Worm (Caenorhabditis elegans) whole organism, late embryonic: Measurements from ENCODE around the gene F55C12.2.

Source experiments
- F13H6.1 ChIP-seq: sonication (generic microtip); optimal IDR thresholded peaks from 2 replicates; lab custom pipeline; 2016; ENCODE audit warnings: missing genetic modification characterization, missing compliant biosample characterization
- ahr-1 ChIP-seq: sonication (generic microtip); optimal IDR thresholded peaks from 2 replicates; lab custom pipeline; 2016; ENCODE audit warnings: missing genetic modification characterization, missing compliant biosample characterization
- ceh-14 ChIP-seq: sonication (generic microtip); optimal IDR thresholded peaks from 2 replicates; lab custom pipeline; 2016; ENCODE audit warnings: missing genotype, missing genetic modification characterization, missing compliant biosample characterization
- ceh-19 ChIP-seq: fragments of 200-800 bp; sonication (Bioruptor generic); optimal IDR thresholded peaks from 2 replicates; lab custom pipeline; 2018; ENCODE audit warnings: mild to moderate bottlenecking, missing genetic modification characterization, missing compliant biosample characterization
- ceh-22 ChIP-seq: sonication (generic microtip); optimal IDR thresholded peaks from 2 replicates; lab custom pipeline; 2017; ENCODE audit warnings: missing biosample characterization, missing genetic modification characterization
- ceh-24 ChIP-seq: sonication (generic microtip); optimal IDR thresholded peaks from 2 replicates; lab custom pipeline; 2016; ENCODE audit warnings: mild to moderate bottlenecking, missing genetic modification characterization, missing compliant biosample characterization
- ceh-30 ChIP-seq: fragments of 150-350 bp; optimal IDR thresholded peaks from 2 replicates; lab custom pipeline; 2014; ENCODE audit warnings: missing biosample characterization, missing genetic modification characterization
- ceh-31 ChIP-seq: sonication (generic microtip); optimal IDR thresholded peaks from 2 replicates; lab custom pipeline; 2016; ENCODE audit warnings: missing genetic modification characterization, missing compliant biosample characterization
- ceh-34 ChIP-seq: sonication (generic microtip); optimal IDR thresholded peaks from 2 replicates; lab custom pipeline; 2016; ENCODE audit warnings: mild to moderate bottlenecking, missing genetic modification characterization, missing compliant biosample characterization
- ceh-45 ChIP-seq: fragments of 200-800 bp; sonication (Bioruptor generic); IDR thresholded peaks from 2 replicates; pipeline ENCODE4 v1.3.6; 2022; ENCODE audit warnings: missing genetic modification reagents, missing genetic modification characterization, missing compliant biosample characterization
- ceh-6 ChIP-seq: fragments of 200-800 bp; sonication (Bioruptor generic); optimal IDR thresholded peaks from 2 replicates; lab custom pipeline; 2018; ENCODE audit warnings: mild to moderate bottlenecking, missing genetic modification characterization, missing compliant biosample characterization
- dve-1 ChIP-seq: sonication (generic microtip); optimal IDR thresholded peaks from 2 replicates; lab custom pipeline; 2017; ENCODE audit warnings: antibody characterized with exemption, mild to moderate bottlenecking, missing genetic modification characterization, missing compliant biosample characterization
- elt-2 ChIP-seq: sonication (generic microtip); optimal IDR thresholded peaks from 2 replicates; lab custom pipeline; 2016; ENCODE audit warnings: missing genetic modification reagents, missing genetic modification characterization, missing compliant biosample characterization
- ets-4 ChIP-seq: sonication (generic microtip); optimal IDR thresholded peaks from 2 replicates; lab custom pipeline; 2016; ENCODE audit warnings: missing genetic modification characterization, missing compliant biosample characterization
- eyg-1 ChIP-seq: sonication (generic microtip); optimal IDR thresholded peaks from 2 replicates; lab custom pipeline; 2016; ENCODE audit warnings: missing genotype, missing genetic modification characterization, missing compliant biosample characterization
- fax-1 ChIP-seq: sonication (generic microtip); optimal IDR thresholded peaks from 2 replicates; lab custom pipeline; 2016; ENCODE audit warnings: missing genotype, missing genetic modification characterization, missing compliant biosample characterization
- fkh-6 ChIP-seq: sonication (generic microtip); optimal IDR thresholded peaks from 2 replicates; lab custom pipeline; 2016; ENCODE audit warnings: missing genetic modification characterization, missing compliant biosample characterization
- hlh-13 ChIP-seq: fragments of 200-800 bp; sonication (Bioruptor generic); optimal IDR thresholded peaks from 2 replicates; lab custom pipeline; 2018; ENCODE audit warnings: mild to moderate bottlenecking, missing genetic modification characterization, missing compliant biosample characterization
- hlh-15 ChIP-seq: sonication (generic microtip); optimal IDR thresholded peaks from 2 replicates; lab custom pipeline; 2016; ENCODE audit warnings: missing genetic modification characterization, missing compliant biosample characterization
- hlh-6 ChIP-seq: sonication (generic microtip); optimal IDR thresholded peaks from 2 replicates; lab custom pipeline; 2016; ENCODE audit warnings: missing genotype, missing genetic modification characterization, missing compliant biosample characterization
- hlh-8 ChIP-seq: sonication (generic microtip); optimal IDR thresholded peaks from 2 replicates; lab custom pipeline; 2016; ENCODE audit warnings: missing genotype, missing genetic modification characterization, missing compliant biosample characterization
- lin-11 ChIP-seq: fragments of 200-800 bp; sonication (Bioruptor generic); optimal IDR thresholded peaks from 2 replicates; lab custom pipeline; 2018; ENCODE audit warnings: mild to moderate bottlenecking, missing genetic modification characterization, missing compliant biosample characterization
- madf-2 ChIP-seq: sonication (generic microtip); optimal IDR thresholded peaks from 2 replicates; lab custom pipeline; 2017; ENCODE audit warnings: missing genetic modification characterization, missing compliant biosample characterization
- mec-3 ChIP-seq: sonication (generic microtip); optimal IDR thresholded peaks from 2 replicates; lab custom pipeline; 2016; ENCODE audit warnings: borderline replicate concordance, missing genetic modification characterization, missing compliant biosample characterization
- nfya-1 ChIP-seq: sonication (generic microtip); optimal IDR thresholded peaks from 2 replicates; lab custom pipeline; 2017; ENCODE audit warnings: missing genetic modification characterization, mild to moderate bottlenecking, missing compliant biosample characterization, antibody characterized with exemption, moderate library complexity
- nhr-11 ChIP-seq: fragments of 150-350 bp; optimal IDR thresholded peaks from 2 replicates; lab custom pipeline; 2014; ENCODE audit warnings: missing biosample characterization, missing genetic modification characterization
- odd-2 ChIP-seq: sonication (generic microtip); optimal IDR thresholded peaks from 2 replicates; lab custom pipeline; 2017; ENCODE audit warnings: antibody characterized with exemption, mild to moderate bottlenecking, missing genetic modification characterization, missing compliant biosample characterization
- pax-1 ChIP-seq: fragments of 150-350 bp; optimal IDR thresholded peaks from 2 replicates; lab custom pipeline; 2014; ENCODE audit warnings: missing biosample characterization, missing genetic modification characterization
- pha-4 ChIP-seq: fragments of 150-350 bp; optimal IDR thresholded peaks from 2 replicates; lab custom pipeline; 2018; ENCODE audit warnings: missing biosample characterization, missing genetic modification reagents, missing genetic modification characterization
- sdc-2 ChIP-seq: sonication (generic microtip); optimal IDR thresholded peaks from 2 replicates; lab custom pipeline; 2016; ENCODE audit warnings: missing genotype, missing genetic modification characterization, missing compliant biosample characterization
- sox-2 ChIP-seq: fragments of 200-800 bp; sonication (Bioruptor generic); IDR thresholded peaks from 2 replicates; pipeline ENCODE4 v1.3.6; 2022; ENCODE audit warnings: missing genetic modification reagents, missing genetic modification characterization, missing compliant biosample characterization
- tbx-2 ChIP-seq: sonication (generic microtip); optimal IDR thresholded peaks from 2 replicates; lab custom pipeline; 2016; ENCODE audit warnings: missing genetic modification characterization, missing compliant biosample characterization
- unc-3 ChIP-seq, 2 experiments: fragments of 200-800 bp in 1 of 2; sonication (Bioruptor generic) in 1 of 2; sonication (generic microtip) in 1 of 2; conservative IDR thresholded peaks in 1 of 2; optimal IDR thresholded peaks in 1 of 2; 2 replicates each; pipeline versions ENCODE4 v1.3.6 to Lab custom; 2016 to 2022; ENCODE audit warnings: missing compliant biosample characterization in 2 of 2, missing genetic modification characterization in 2 of 2, missing genetic modification reagents in 1 of 2
- unc-42 ChIP-seq: sonication (generic microtip); optimal IDR thresholded peaks from 2 replicates; lab custom pipeline; 2016; ENCODE audit warnings: missing genotype, missing genetic modification characterization, missing compliant biosample characterization
- zip-5 ChIP-seq: sonication (generic microtip); optimal IDR thresholded peaks from 2 replicates; lab custom pipeline; 2016; ENCODE audit warnings: missing genetic modification characterization, missing compliant biosample characterization

The F55C12.2 gene

DNA sequence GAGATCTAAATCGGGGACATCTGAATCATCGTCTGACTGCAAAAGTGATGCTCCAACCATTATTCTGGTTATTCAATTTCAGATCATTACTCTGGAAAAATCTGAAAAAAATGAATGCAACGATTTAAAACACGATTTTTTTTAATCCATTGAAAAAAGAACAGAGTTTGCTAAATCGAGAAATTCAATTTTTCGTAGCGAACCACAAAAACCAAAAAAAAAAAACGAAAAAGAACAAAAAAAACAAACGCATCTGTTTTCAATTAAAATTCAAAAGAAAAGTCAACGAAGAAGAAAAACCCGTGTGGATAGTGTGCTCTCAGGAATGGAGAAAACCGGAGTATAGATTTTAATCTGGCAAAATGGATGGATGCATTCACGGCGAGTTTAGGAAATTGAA is 18.3 kb upstream of the F55C12.2 start, which contains the start of gene F55C12.4:
F55C12.4 (minus strand) TSS at position 101 of the 400 bp plus-strand sequence.
- TF ChIP-seq mec-3 (tag; lab: Kevin White, UChicago) (no peak), ceh-24 (tag; lab: Kevin White, UChicago) (no peak), dve-1 (tag; lab: Kevin White, UChicago) (no peak), zip-5 (tag; lab: Kevin White, UChicago) (no peak), sox-2 (no peak), eyg-1 (tag; lab: Kevin White, UChicago) (no peak), fkh-6 (tag; lab: Kevin White, UChicago) (no peak), nhr-11 (tag; lab: Kevin White, UChicago) (no peak), F13H6.1 (tag; lab: Kevin White, UChicago) (no peak), lin-11 (tag; lab: Kevin White, UChicago) (no peak), ceh-30 (tag; lab: Kevin White, UChicago) (no peak)
- TF ChIP-seq, all 69 proteins: peak for 0

DNA sequence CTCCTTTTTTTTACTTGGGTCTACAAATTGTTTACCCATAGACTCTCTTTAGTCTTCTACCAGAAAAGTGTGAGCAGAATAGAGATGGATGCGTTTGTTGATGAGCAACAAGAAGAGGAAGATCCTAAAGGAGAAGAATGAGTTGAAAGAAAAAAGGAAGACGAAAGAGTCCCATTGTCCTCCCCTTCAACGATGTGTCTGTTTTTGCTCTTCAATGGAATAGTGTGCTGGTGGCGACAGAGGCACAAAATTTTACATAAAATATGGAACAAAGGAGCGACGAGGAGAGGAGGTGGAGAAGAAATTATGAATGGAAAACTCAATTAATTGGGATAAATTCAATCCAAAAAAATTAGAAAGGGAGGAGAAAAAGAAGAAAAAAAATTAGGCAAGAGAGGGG is 16.0 kb upstream of the F55C12.2 start:
- TF ChIP-seq pax-1 (tag; lab: Kevin White, UChicago) = no peak
- no peak for TF ChIP-seq odd-2
- TF ChIP-seq ceh-45 (GFP tag; lab: Robert Waterston, UW) = no peak
- TF ChIP-seq hlh-8 (tag; lab: Kevin White, UChicago) = no peak
- peak; percentile 5 for TF ChIP-seq unc-42 (tag; lab: Kevin White, UChicago)
- no peak for TF ChIP-seq hlh-6
- peak; percentile 41 for TF ChIP-seq ceh-31 (tag; lab: Kevin White, UChicago)

DNA sequence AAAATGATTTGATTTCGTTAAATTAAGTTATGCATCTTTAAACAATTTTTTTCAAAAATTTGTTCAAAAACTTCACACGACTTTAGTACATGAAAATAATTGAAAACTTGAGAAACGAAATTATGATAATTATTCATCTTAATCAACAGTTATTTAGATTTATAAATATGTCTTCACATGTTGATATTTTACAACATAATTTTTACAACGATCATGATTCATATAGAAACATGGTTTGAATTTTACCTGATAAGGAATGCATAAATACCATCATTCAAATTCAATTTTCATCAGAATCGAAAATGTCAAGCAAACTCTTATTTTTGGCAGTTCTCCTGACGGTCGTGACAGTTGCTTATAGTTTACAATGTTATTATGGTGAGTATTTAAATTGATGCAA is 12.7 kb upstream of the F55C12.2 start, which contains the start of gene tag-234:
tag-234 (plus strand) TSS at position 301 of the 400 bp plus-strand sequence.
- no peak for TF ChIP-seq ceh-6 (GFP tag; lab: Kevin White, UChicago)
- no peak for TF ChIP-seq fax-1 (tag; lab: Kevin White, UChicago)
- TF ChIP-seq hlh-8 (tag; lab: Kevin White, UChicago) = no peak
- no peak for TF ChIP-seq ceh-22
- no peak for TF ChIP-seq ahr-1 (tag; lab: Kevin White, UChicago)
- no peak for TF ChIP-seq nhr-11 (tag; lab: Kevin White, UChicago)
- no peak for TF ChIP-seq ceh-30 (tag; lab: Kevin White, UChicago)
- TF ChIP-seq hlh-13 (GFP tag; lab: Kevin White, UChicago) = no peak
- no peak for TF ChIP-seq pax-1 (tag; lab: Kevin White, UChicago)

ce11 chrII:5865405-5866308 is 11.0 kb upstream of the F55C12.2 start, which contains the start of gene F55C12.19:
TSS of gene F55C12.19 (plus strand) at chrII:5866139.
- TF ChIP-seq dve-1 (tag; lab: Kevin White, UChicago) (no peak), sdc-2 (tag; lab: Kevin White, UChicago) (no peak), nfya-1 (no peak), ets-4 (tag; lab: Kevin White, UChicago) (no peak), tbx-2 (no peak), fkh-6 (tag; lab: Kevin White, UChicago) (no peak), elt-2 (no peak), ceh-19 (GFP tag; lab: Kevin White, UChicago) (no peak), ceh-14 (tag; lab: Kevin White, UChicago) (no peak)
- TF ChIP-seq, all 69 proteins: peak for 0

- no peak for TF ChIP-seq ceh-34 (tag; lab: Kevin White, UChicago)
- TF ChIP-seq hlh-15 (tag; lab: Kevin White, UChicago) = no peak
- TF ChIP-seq zip-5 (tag; lab: Kevin White, UChicago) = no peak
- no peak for TF ChIP-seq pha-4
- no peak for TF ChIP-seq madf-2 (tag; lab: Kevin White, UChicago)
- TF ChIP-seq nfya-1 = peak; percentile 75
- TF ChIP-seq unc-3 (GFP tag; conservative IDR thresholded peaks at IDR 0.05; lab: Robert Waterston, UW) = no peak
- no peak for TF ChIP-seq unc-3 (tag; optimal IDR thresholded peaks at IDR 0.05; lab: Kevin White, UChicago)
- no peak for TF ChIP-seq F13H6.1 (tag; lab: Kevin White, UChicago)
- TF ChIP-seq ceh-6 (GFP tag; lab: Kevin White, UChicago) = no peak
Measured at ce11 chrII:5866920-5867319, 9.7 kb upstream of the F55C12.2 start.
